Worm (Caenorhabditis elegans) whole organism, young adult: ENCODE measurements around the gene srj-24.

Source experiments
- B0035.1 ChIP-seq: sonication (generic microtip); optimal IDR thresholded peaks from 2 replicates; lab custom pipeline; 2016; ENCODE audit warnings: missing genetic modification characterization, mild to moderate bottlenecking, missing compliant biosample characterization, missing genotype, missing genetic modification reagents
- B0336.3 ChIP-seq: fragments of 200-800 bp; sonication (Bioruptor generic); IDR thresholded peaks from 2 replicates; pipeline ENCODE4 v1.3.6; 2022; ENCODE audit warnings: missing genetic modification characterization, missing compliant biosample characterization
- C06A6.2 ChIP-seq: fragments of 200-800 bp; sonication (Bioruptor generic); conservative IDR thresholded peaks from 2 replicates; pipeline ENCODE4 v1.3.6; 2022; ENCODE audit warnings: missing genetic modification characterization, missing compliant biosample characterization
- C17E4.6 ChIP-seq: fragments of 200-800 bp; sonication (Bioruptor generic); IDR thresholded peaks from 2 replicates; pipeline ENCODE4 v1.3.6; 2022; ENCODE audit warnings: missing genetic modification reagents, missing genetic modification characterization, missing compliant biosample characterization
- D2030.7 ChIP-seq: fragments of 200-800 bp; sonication (Bioruptor generic); IDR thresholded peaks from 2 replicates; pipeline ENCODE4 v1.3.6; 2022; ENCODE audit warnings: missing genetic modification reagents, missing genetic modification characterization, missing compliant biosample characterization
- F22D6.2 ChIP-seq: sonication (generic microtip); optimal IDR thresholded peaks from 2 replicates; lab custom pipeline; 2016; ENCODE audit warnings: mild to moderate bottlenecking, missing genetic modification characterization, missing compliant biosample characterization
- F33H1.4 ChIP-seq: fragments of 200-800 bp; sonication (Bioruptor generic); IDR thresholded peaks from 2 replicates; pipeline ENCODE4 v1.3.6; 2022; ENCODE audit warnings: missing genetic modification reagents, missing genetic modification characterization, missing compliant biosample characterization
- F52B5.7 ChIP-seq: sonication (generic microtip); optimal IDR thresholded peaks from 2 replicates; lab custom pipeline; 2016; ENCODE audit warnings: mild to moderate bottlenecking, missing genetic modification characterization, missing compliant biosample characterization
- F57C9.4 ChIP-seq: sonication (generic microtip); optimal IDR thresholded peaks from 2 replicates; lab custom pipeline; 2017; ENCODE audit warnings: mild to moderate bottlenecking, missing genetic modification characterization, missing compliant biosample characterization
- K11D2.4 ChIP-seq: fragments of 200-800 bp; sonication (Bioruptor generic); IDR thresholded peaks from 2 replicates; pipeline ENCODE4 v1.3.6; 2022; ENCODE audit warnings: missing genetic modification reagents, missing genetic modification characterization, missing compliant biosample characterization
- Y53F4B.3 ChIP-seq: fragments of 200-800 bp; sonication (Bioruptor generic); IDR thresholded peaks from 2 replicates; pipeline ENCODE4 v1.3.6; 2022; ENCODE audit warnings: missing genetic modification reagents, missing genetic modification characterization, missing compliant biosample characterization
- Y79H2A.3 ChIP-seq: fragments of 200-800 bp; sonication (Bioruptor generic); conservative IDR thresholded peaks from 2 replicates; pipeline ENCODE4 v1.3.6; 2022; ENCODE audit warnings: missing genetic modification reagents, missing genetic modification characterization, missing compliant biosample characterization
- Y95B8A.8 ChIP-seq: fragments of 200-800 bp; sonication (Bioruptor generic); IDR thresholded peaks from 2 replicates; pipeline ENCODE4 v1.3.6; 2022; ENCODE audit warnings: missing genetic modification reagents, missing genetic modification characterization, missing compliant biosample characterization
- akir-1 ChIP-seq: fragments of 200-800 bp; sonication (Bioruptor generic); optimal IDR thresholded peaks from 2 replicates; lab custom pipeline; 2018; ENCODE audit warnings: mild to moderate bottlenecking, missing genetic modification characterization, moderate library complexity, missing compliant biosample characterization
- athp-1 ChIP-seq: sonication (generic microtip); optimal IDR thresholded peaks from 2 replicates; lab custom pipeline; 2017; ENCODE audit warnings: mild to moderate bottlenecking, missing genetic modification characterization, missing compliant biosample characterization
- attf-3 ChIP-seq: fragments of 200-800 bp; sonication (Bioruptor generic); conservative IDR thresholded peaks from 2 replicates; pipeline ENCODE4 v1.3.6; 2022; ENCODE audit warnings: missing genetic modification reagents, missing genetic modification characterization, missing compliant biosample characterization
- attf-5 ChIP-seq: fragments of 200-800 bp; sonication (Bioruptor generic); optimal IDR thresholded peaks from 2 replicates; lab custom pipeline; 2018; ENCODE audit warnings: mild to moderate bottlenecking, missing genetic modification characterization, missing compliant biosample characterization
- ceh-91 ChIP-seq: fragments of 200-800 bp; sonication (Bioruptor generic); IDR thresholded peaks from 2 replicates; pipeline ENCODE4 v1.3.6; 2022; ENCODE audit warnings: missing genetic modification reagents, missing genetic modification characterization, missing compliant biosample characterization
- chd-7 ChIP-seq: sonication (generic microtip); optimal IDR thresholded peaks from 2 replicates; lab custom pipeline; 2016; ENCODE audit warnings: mild to moderate bottlenecking, missing genetic modification characterization, moderate library complexity, missing compliant biosample characterization
- die-1 ChIP-seq: sonication (generic microtip); optimal IDR thresholded peaks from 2 replicates; lab custom pipeline; 2016; ENCODE audit warnings: missing genotype, mild to moderate bottlenecking, missing genetic modification characterization, missing compliant biosample characterization
- dox-1 ChIP-seq: fragments of 200-800 bp; sonication (Bioruptor generic); IDR thresholded peaks from 2 replicates; pipeline ENCODE4 v1.3.6; 2022; ENCODE audit warnings: missing genetic modification reagents, missing genetic modification characterization, missing compliant biosample characterization
- dpl-1 ChIP-seq: fragments of 150-350 bp; optimal IDR thresholded peaks from 2 replicates; lab custom pipeline; 2014; ENCODE audit warnings: missing biosample characterization, missing genetic modification reagents, missing genetic modification characterization
- efl-1 ChIP-seq: fragments of 150-350 bp; optimal IDR thresholded peaks from 2 replicates; lab custom pipeline; 2014; ENCODE audit warnings: missing biosample characterization, missing genetic modification reagents, missing genetic modification characterization
- egl-44 ChIP-seq: fragments of 200-800 bp; sonication (Bioruptor generic); IDR thresholded peaks from 2 replicates; pipeline ENCODE4 v1.3.6; 2022; ENCODE audit warnings: missing genetic modification reagents, missing genetic modification characterization, missing compliant biosample characterization
- him-1 ChIP-seq: sonication (generic microtip); optimal IDR thresholded peaks from 2 replicates; lab custom pipeline; 2016; ENCODE audit warnings: missing genotype, missing genetic modification reagents, missing genetic modification characterization, missing compliant biosample characterization
- hlh-12 ChIP-seq: sonication (generic microtip); optimal IDR thresholded peaks from 2 replicates; lab custom pipeline; 2016; ENCODE audit warnings: missing genetic modification characterization, missing compliant biosample characterization
- hlh-26 ChIP-seq: fragments of 200-800 bp; sonication (Bioruptor generic); conservative IDR thresholded peaks from 2 replicates; pipeline ENCODE4 v1.3.6; 2022; ENCODE audit warnings: missing genetic modification reagents, missing genetic modification characterization, missing compliant biosample characterization
- hrde-1 ChIP-seq: sonication (generic microtip); optimal IDR thresholded peaks from 2 replicates; lab custom pipeline; 2016; ENCODE audit warnings: missing genetic modification characterization, mild to moderate bottlenecking, missing compliant biosample characterization, moderate library complexity, missing genotype, missing genetic modification reagents, borderline replicate concordance
- let-526 ChIP-seq: fragments of 200-800 bp; sonication (Bioruptor generic); IDR thresholded peaks from 2 replicates; pipeline ENCODE4 v1.3.6; 2022; ENCODE audit warnings: missing genetic modification reagents, missing genetic modification characterization, missing compliant biosample characterization
- lin-26 ChIP-seq: fragments of 200-800 bp; sonication (Bioruptor generic); IDR thresholded peaks from 2 replicates; pipeline ENCODE4 v1.3.6; 2022; ENCODE audit warnings: missing genetic modification reagents, missing genetic modification characterization, missing compliant biosample characterization
- lin-40 ChIP-seq: sonication (generic microtip); optimal IDR thresholded peaks from 2 replicates; lab custom pipeline; 2016; ENCODE audit warnings: missing genetic modification characterization, mild to moderate bottlenecking, missing compliant biosample characterization, missing genotype, missing genetic modification reagents
- lsl-1 ChIP-seq: fragments of 200-800 bp; sonication (Bioruptor generic); optimal IDR thresholded peaks from 2 replicates; lab custom pipeline; 2018; ENCODE audit warnings: mild to moderate bottlenecking, missing genetic modification characterization, moderate library complexity, missing compliant biosample characterization
- madf-3 ChIP-seq: fragments of 200-800 bp; sonication (Bioruptor generic); IDR thresholded peaks from 2 replicates; pipeline ENCODE4 v1.3.6; 2022; ENCODE audit warnings: missing genetic modification reagents, missing genetic modification characterization, missing compliant biosample characterization
- mxl-1 ChIP-seq: sonication (generic microtip); optimal IDR thresholded peaks from 2 replicates; lab custom pipeline; 2016; ENCODE audit warnings: missing genetic modification characterization, missing compliant biosample characterization
- nhr-120 ChIP-seq: fragments of 200-800 bp; sonication (Bioruptor generic); IDR thresholded peaks from 2 replicates; pipeline ENCODE4 v1.3.6; 2022; ENCODE audit warnings: missing genetic modification characterization, missing compliant biosample characterization
- nhr-179 ChIP-seq: sonication (generic microtip); optimal IDR thresholded peaks from 2 replicates; lab custom pipeline; 2016; ENCODE audit warnings: mild to moderate bottlenecking, missing genetic modification characterization, missing compliant biosample characterization
- nhr-27 ChIP-seq: fragments of 200-800 bp; sonication (Bioruptor generic); optimal IDR thresholded peaks from 2 replicates; lab custom pipeline; 2018; ENCODE audit warnings: mild to moderate bottlenecking, missing genetic modification characterization, moderate library complexity, missing compliant biosample characterization
- nhr-80 ChIP-seq: sonication (generic microtip); optimal IDR thresholded peaks from 2 replicates; lab custom pipeline; 2016; ENCODE audit warnings: missing genetic modification characterization, missing compliant biosample characterization
- pbrm-1 ChIP-seq: fragments of 200-800 bp; sonication (Bioruptor generic); IDR thresholded peaks from 2 replicates; pipeline ENCODE4 v1.3.6; 2022; ENCODE audit warnings: missing genetic modification reagents, missing genetic modification characterization, missing compliant biosample characterization
- sea-2 ChIP-seq: fragments of 200-800 bp; sonication (Bioruptor generic); IDR thresholded peaks from 2 replicates; pipeline ENCODE4 v1.3.6; 2022; ENCODE audit warnings: missing genetic modification characterization, missing compliant biosample characterization
- tlf-1 ChIP-seq: fragments of 200-800 bp; sonication (Bioruptor generic); optimal IDR thresholded peaks from 2 replicates; lab custom pipeline; 2018; ENCODE audit warnings: mild to moderate bottlenecking, missing genetic modification characterization, missing compliant biosample characterization
- unc-130 ChIP-seq: sonication (generic microtip); optimal IDR thresholded peaks from 2 replicates; lab custom pipeline; 2016; ENCODE audit warnings: missing genetic modification reagents, missing genetic modification characterization, missing compliant biosample characterization
- xnd-1 ChIP-seq: sonication (generic microtip); optimal IDR thresholded peaks from 2 replicates; lab custom pipeline; 2016; ENCODE audit warnings: missing genotype, missing genetic modification reagents, missing genetic modification characterization, missing compliant biosample characterization
- zfh-2 ChIP-seq: fragments of 200-800 bp; sonication (Bioruptor generic); conservative IDR thresholded peaks from 2 replicates; pipeline ENCODE4 v1.3.6; 2022; ENCODE audit warnings: missing genetic modification reagents, missing genetic modification characterization, missing compliant biosample characterization
- ztf-22 ChIP-seq: fragments of 200-800 bp; sonication (Bioruptor generic); optimal IDR thresholded peaks from 2 replicates; lab custom pipeline; 2018; ENCODE audit warnings: mild to moderate bottlenecking, missing genetic modification characterization, moderate library complexity, missing compliant biosample characterization
- ztf-25 ChIP-seq: fragments of 200-800 bp; sonication (Bioruptor generic); IDR thresholded peaks from 2 replicates; pipeline ENCODE4 v1.3.6; 2022; ENCODE audit warnings: missing genetic modification reagents, missing genetic modification characterization, missing compliant biosample characterization
- ztf-26 ChIP-seq: sonication (generic microtip); optimal IDR thresholded peaks from 2 replicates; lab custom pipeline; 2017; ENCODE audit warnings: missing genetic modification characterization, missing compliant biosample characterization
- ztf-6 ChIP-seq: fragments of 200-800 bp; sonication (Bioruptor generic); IDR thresholded peaks from 2 replicates; pipeline ENCODE4 v1.3.6; 2022; ENCODE audit warnings: missing genetic modification reagents, missing genetic modification characterization, missing compliant biosample characterization

The srj-24 gene

ce11 chrV:727484-728351 is 11.0 kb downstream of the srj-24 start, which contains the start of the genes icl-1 and srh-2 (continued):
- TF ChIP-seq K11D2.4 (GFP tag; lab: Robert Waterston, UW) (peak; percentile 73), C17E4.6 (GFP tag; lab: Robert Waterston, UW) (no peak), F22D6.2 (tag; lab: Kevin White, UChicago) (peak; percentile 28), lsl-1 (GFP tag; lab: Kevin White, UChicago) (no peak), mxl-1 (tag; lab: Kevin White, UChicago) (no peak), sea-2 (GFP tag; lab: Robert Waterston, UW) (no peak), akir-1 (GFP tag; lab: Kevin White, UChicago) (no peak), nhr-179 (no peak), nhr-80 (peak; percentile 13), attf-3 (GFP tag; lab: Robert Waterston, UW) (no peak), F57C9.4 (tag; lab: Kevin White, UChicago) (no peak), Y95B8A.8 (peak; percentile 11; the same call in 1 of the 2 replicates), C06A6.2 (peak; percentile 23; the same call in 1 of the 2 replicates), F52B5.7 (tag; lab: Kevin White, UChicago) (peak; percentile 83), Y79H2A.3 (GFP tag; lab: Robert Waterston, UW) (no peak), lin-26 (GFP tag; lab: Robert Waterston, UW) (peak; percentile 85), nhr-27 (tag; lab: Kevin White, UChicago) (no peak), ztf-22 (GFP tag; lab: Kevin White, UChicago) (no peak), hlh-12 (no peak), hlh-26 (GFP tag; lab: Robert Waterston, UW) (0 out of 2 replicates have a peak, but pooled peaks have one; percentile 67), let-526 (0 out of 2 replicates have a peak, but pooled peaks have one; percentile 23), pbrm-1 (0 out of 2 replicates have a peak, but pooled peaks have one; percentile 26), madf-3 (peak; percentile 47; the same call in 1 of the 2 replicates), lin-40 (tag; lab: Kevin White, UChicago) (peak; percentile 18), dox-1 (peak; percentile 64), him-1 (tag; lab: Kevin White, UChicago) (no peak), ceh-91 (no peak), efl-1 (GFP tag; lab: Kevin White, UChicago) (no peak), attf-5 (GFP tag; lab: Kevin White, UChicago) (no peak), egl-44 (no peak), D2030.7 (no peak), nhr-120 (no peak), dpl-1 (GFP tag; lab: Kevin White, UChicago) (no peak), B0336.3 (GFP tag; lab: Robert Waterston, UW) (peak; percentile 74; the same call in 1 of the 2 replicates), xnd-1 (tag; lab: Kevin White, UChicago) (no peak), athp-1 (peak; percentile 61), die-1 (tag; lab: Kevin White, UChicago) (no peak), ztf-26 (tag; lab: Kevin White, UChicago) (peak; percentile 72), Y53F4B.3 (GFP tag; lab: Robert Waterston, UW) (no peak), unc-130 (no peak), tlf-1 (peak; percentile 21), hrde-1 (tag; lab: Kevin White, UChicago) (no peak), ztf-6 (no peak), B0035.1 (tag; lab: Kevin White, UChicago) (peak; percentile 39), F33H1.4 (no peak), chd-7 (tag; lab: Kevin White, UChicago) (peak; percentile 42), ztf-25 (0 out of 2 replicates have a peak, but pooled peaks have one; percentile 46), zfh-2 (GFP tag; lab: Robert Waterston, UW) (peak; percentile 79)
